Worm (Caenorhabditis elegans) whole organism, L3 larva: Measurements from ENCODE around the gene Y77E11A.23.

Experiments
- ceh-16 ChIP-seq: sonication (generic microtip); optimal IDR thresholded peaks from 2 replicates; lab custom pipeline; 2017; ENCODE audit warnings: missing biosample characterization, missing genetic modification characterization

Gene Y77E11A.23

ce11 chrIV:1380350-1380749, 49.8 kb downstream of the Y77E11A.23 start:
- no peak for TF ChIP-seq ceh-16 (tag; lab: Kevin White, UChicago)
